Worm (Caenorhabditis elegans) whole organism, young adult: ENCODE data around the gene srsx-31.

Source experiments
- F37B4.10 ChIP-seq: fragments of 200-800 bp; sonication (Bioruptor generic); IDR thresholded peaks from 2 replicates; pipeline ENCODE4 v1.3.6; 2022; ENCODE audit warnings: missing genetic modification characterization, missing compliant biosample characterization
- ama-1 ChIP-seq, 3 experiments: fragments of 150-350 bp in 1 of 3; sonication (generic microtip) in 2 of 3; optimal IDR thresholded peaks; 2 replicates each; lab custom pipeline; 2014 to 2018; ENCODE audit warnings: missing biosample characterization in 2 of 3, missing genetic modification characterization in 2 of 3, missing genetic modification reagents in 2 of 3
- attf-3 ChIP-seq: fragments of 200-800 bp; sonication (Bioruptor generic); conservative IDR thresholded peaks from 2 replicates; pipeline ENCODE4 v1.3.6; 2022; ENCODE audit warnings: missing genetic modification reagents, missing genetic modification characterization, missing compliant biosample characterization
- ets-4 ChIP-seq: fragments of 200-800 bp; sonication (Bioruptor generic); optimal IDR thresholded peaks from 2 replicates; lab custom pipeline; 2018; ENCODE audit warnings: mild to moderate bottlenecking, missing genetic modification characterization, missing compliant biosample characterization
- let-526 ChIP-seq: fragments of 200-800 bp; sonication (Bioruptor generic); IDR thresholded peaks from 2 replicates; pipeline ENCODE4 v1.3.6; 2022; ENCODE audit warnings: missing genetic modification reagents, missing genetic modification characterization, missing compliant biosample characterization
- pha-4 ChIP-seq: fragments of 150-350 bp; sonication (generic microtip); optimal IDR thresholded peaks from 2 replicates; lab custom pipeline; 2014; ENCODE audit warnings: missing biosample characterization, missing genetic modification reagents, missing genetic modification characterization
- snpc-4 ChIP-seq, 5 experiments: fragments of 150-350 bp in 1 of 5; sonication (generic microtip) in 4 of 5; optimal IDR thresholded peaks; 2 replicates each; lab custom pipeline; 2014 to 2018; ENCODE audit warnings: missing genetic modification characterization in 5 of 5, missing biosample characterization in 3 of 5, antibody characterized with exemption in 2 of 5, mild to moderate bottlenecking in 2 of 5, missing compliant biosample characterization in 2 of 5, missing genotype in 2 of 5, moderate library complexity in 2 of 5, missing genetic modification reagents in 1 of 5
- unc-130 ChIP-seq: sonication (generic microtip); optimal IDR thresholded peaks from 2 replicates; lab custom pipeline; 2016; ENCODE audit warnings: missing genetic modification reagents, missing genetic modification characterization, missing compliant biosample characterization

ce11 chrV:11258896-11259295 is 4.0 kb upstream of the srsx-31 start, which contains the start of gene lgc-36:
- TF ChIP-seq let-526 (GFP tag; lab: Robert Waterston, UW) (no peak), attf-3 (GFP tag; lab: Robert Waterston, UW) (no peak), unc-130 (GFP tag; lab: Kevin White, UChicago) (no peak), ama-1 (optimal IDR thresholded peaks at IDR 0.05; lab: Kevin White, UChicago) (no peak), ama-1 (GFP tag; optimal IDR thresholded peaks at IDR 0.05; lab: Kevin White, UChicago) (no peak), pha-4 (no peak), ets-4 (GFP tag; lab: Kevin White, UChicago) (no peak), snpc-4 (GFP tag; optimal IDR thresholded peaks at IDR 0.05; lab: Kevin White, UChicago) (no peak), snpc-4 (tag; optimal IDR thresholded peaks at IDR 0.05; lab: Kevin White, UChicago) (no peak), F37B4.10 (GFP tag; lab: Robert Waterston, UW) (no peak)
